In genomic region chr3L:5356050-5356967, dm6 we compare ENCODE assay signal across 1 fruit fly cellular context.
TF ChIP-seq lines count a peak whose summit lies in the region.

No protein-coding gene starts in this region.

TF ChIP-seq in whole organism, embryonic, 481 proteins besides CTCF, POLR2A, EP300 and RAD21 (continued from another document):
- no peak for TF ChIP-seq CG17912 (GFP tag; optimal IDR thresholded peaks at IDR 0.05; lab: Kevin White, UChicago)
- TF ChIP-seq sob (GFP tag; IDR thresholded peaks at IDR 0.05; lab: Robert Waterston, UW): no peak
- no peak for TF ChIP-seq CG2712 (tag; optimal IDR thresholded peaks at IDR 0.05; lab: Kevin White, UChicago)
- no peak for TF ChIP-seq GATAe (GFP tag; conservative IDR thresholded peaks at IDR 0.05; lab: Robert Waterston, UW)
- 0 out of 2 replicates have a peak, but pooled peaks have one; percentile 13 for TF ChIP-seq Xrp1 (GFP tag; IDR thresholded peaks at IDR 0.05; lab: Robert Waterston, UW)
- TF ChIP-seq dmrt99B (tag; optimal IDR thresholded peaks at IDR 0.05; lab: Kevin White, UChicago): peak; percentile 23
- no peak for TF ChIP-seq dysf (GFP tag; IDR thresholded peaks at IDR 0.05; lab: Robert Waterston, UW)
- TF ChIP-seq Sox102F (GFP tag; optimal IDR thresholded peaks at IDR 0.05; lab: Kevin White, UChicago): no peak
- TF ChIP-seq CG16813 (GFP tag; IDR thresholded peaks at IDR 0.05; lab: Robert Waterston, UW; ENCODE audit: partially characterized antibody): peak; percentile 80
- no peak for TF ChIP-seq Mrtf (GFP tag; IDR thresholded peaks at IDR 0.05; lab: Robert Waterston, UW)
- TF ChIP-seq trem (tag; optimal IDR thresholded peaks at IDR 0.05; lab: Kevin White, UChicago): peak; percentile 25
- TF ChIP-seq Dll (GFP tag; IDR thresholded peaks at IDR 0.05; lab: Robert Waterston, UW; ENCODE audit: partially characterized antibody): peak; percentile 58; the same call in 2 of the 4 replicates
- no peak for TF ChIP-seq pb (GFP tag; optimal IDR thresholded peaks at IDR 0.05; lab: Kevin White, UChicago)
- TF ChIP-seq zen2 (GFP tag; IDR thresholded peaks at IDR 0.05; lab: Robert Waterston, UW; ENCODE audit: partially characterized antibody): no peak
- peak; percentile 74 for TF ChIP-seq Opbp (GFP tag; IDR thresholded peaks at IDR 0.05; lab: Robert Waterston, UW; ENCODE audit: partially characterized antibody)
- TF ChIP-seq jing (GFP tag; optimal IDR thresholded peaks at IDR 0.05; lab: Kevin White, UChicago): no peak
- TF ChIP-seq NK7.1 (GFP tag; optimal IDR thresholded peaks at IDR 0.05; lab: Kevin White, UChicago): no peak
- no peak for TF ChIP-seq CG12391 (tag; optimal IDR thresholded peaks at IDR 0.05; lab: Kevin White, UChicago)
- TF ChIP-seq gt (GFP tag; IDR thresholded peaks at IDR 0.05; lab: Robert Waterston, UW): no peak
- TF ChIP-seq ewg (GFP tag; optimal IDR thresholded peaks at IDR 0.05; lab: Kevin White, UChicago): no peak
- no peak for TF ChIP-seq CG4328 (GFP tag; optimal IDR thresholded peaks at IDR 0.05; lab: Kevin White, UChicago)
- no peak for TF ChIP-seq prd (optimal IDR thresholded peaks at IDR 0.05; lab: Kevin White, UChicago)
- 0 out of 3 replicates have a peak, but pooled peaks have one; percentile 6 for TF ChIP-seq prd (GFP tag; IDR thresholded peaks at IDR 0.05; lab: Robert Waterston, UW)
- TF ChIP-seq mld (GFP tag; IDR thresholded peaks at IDR 0.05; lab: Robert Waterston, UW; ENCODE audit: partially characterized antibody): peak; percentile 83
TF ChIP-seq in whole organism, embryonic: peak in this region for 35.
